Fruit fly (Drosophila melanogaster) whole organism, embryonic: ENCODE data around the gene ci.
A peak's percentile ranks its signal among the peaks of the same experiment; 100 is the strongest.

Experiments
- CG10267 ChIP-seq: fragments of 200-800 bp; sonication (Bioruptor generic); optimal IDR thresholded peaks from 2 replicates; lab custom pipeline; 2018; ENCODE audit warnings: missing biosample characterization, mild to moderate bottlenecking, missing genetic modification characterization, moderate library complexity
- CG10959 ChIP-seq: fragments of 200-800 bp; sonication (Bioruptor generic); IDR thresholded peaks from 2 replicates; pipeline ENCODE4 v1.3.6; 2022; ENCODE audit warnings: missing biosample characterization, missing genetic modification characterization
- CG11695 ChIP-seq: fragments of 200-800 bp; sonication (Bioruptor generic); IDR thresholded peaks from 3 replicates; pipeline ENCODE4 v1.3.6; 2022; ENCODE audit warnings: missing biosample characterization, missing genetic modification characterization
- CG13287 ChIP-seq: fragments of 200-800 bp; sonication (Bioruptor generic); IDR thresholded peaks from 2 replicates; pipeline ENCODE4 v1.3.6; 2022; ENCODE audit warnings: missing biosample characterization, missing genetic modification characterization; ENCODE audit not compliant: partially characterized antibody
- CG13894 ChIP-seq: fragments of 200-800 bp; sonication (Bioruptor generic); optimal IDR thresholded peaks from 3 replicates; lab custom pipeline; 2018; ENCODE audit warnings: missing biosample characterization, mild to moderate bottlenecking, missing genetic modification characterization, moderate library complexity
- CG14050 ChIP-seq: fragments of 200-800 bp; sonication (Bioruptor generic); IDR thresholded peaks from 3 replicates; pipeline ENCODE4 v1.3.6; 2022; ENCODE audit warnings: missing biosample characterization, missing genetic modification characterization
- CG14667 ChIP-seq: fragments of 200-800 bp; sonication (Bioruptor generic); IDR thresholded peaks from 2 replicates; pipeline ENCODE4 v1.3.6; 2022; ENCODE audit warnings: missing biosample characterization, missing genetic modification characterization
- CG15073 ChIP-seq: fragments of 200-800 bp; sonication (Bioruptor generic); optimal IDR thresholded peaks from 2 replicates; lab custom pipeline; 2016; ENCODE audit warnings: missing biosample characterization, missing genetic modification characterization
- CG15696 ChIP-seq: fragments of 200-800 bp; sonication (Bioruptor generic); optimal IDR thresholded peaks from 2 replicates; lab custom pipeline; 2019; ENCODE audit warnings: missing biosample characterization, mild to moderate bottlenecking, missing genetic modification characterization, moderate library complexity
- CG17568 ChIP-seq: fragments of 200-800 bp; sonication (Bioruptor generic); optimal IDR thresholded peaks from 2 replicates; lab custom pipeline; 2018; ENCODE audit warnings: missing biosample characterization, mild to moderate bottlenecking, missing genetic modification characterization, moderate library complexity
- CG18262 ChIP-seq: fragments of 200-800 bp; optimal IDR thresholded peaks from 3 replicates; lab custom pipeline; 2019; ENCODE audit warnings: missing biosample characterization, mild to moderate bottlenecking, missing genetic modification characterization, moderate library complexity
- CG18619 ChIP-seq: fragments of 200-800 bp; sonication (Bioruptor generic); optimal IDR thresholded peaks from 3 replicates; lab custom pipeline; 2017; ENCODE audit warnings: missing biosample characterization, mild to moderate bottlenecking, missing genetic modification characterization
- CG18764 ChIP-seq: fragments of 200-800 bp; sonication (Bioruptor generic); optimal IDR thresholded peaks from 3 replicates; lab custom pipeline; 2016; ENCODE audit warnings: missing biosample characterization, missing genetic modification characterization
- CG32767 ChIP-seq: fragments of 200-800 bp; sonication (Bioruptor generic); IDR thresholded peaks from 2 replicates; pipeline ENCODE4 v1.3.6; 2022; ENCODE audit warnings: missing biosample characterization, missing genetic modification characterization
- CG34422 ChIP-seq: fragments of 200-800 bp; sonication (Bioruptor generic); IDR thresholded peaks from 3 replicates; pipeline ENCODE4 v1.3.6; 2022; ENCODE audit warnings: missing biosample characterization, missing genetic modification characterization
- CG3995 ChIP-seq: fragments of 200-800 bp; sonication (Bioruptor generic); optimal IDR thresholded peaks from 3 replicates; lab custom pipeline; 2016; ENCODE audit warnings: missing biosample characterization, missing genetic modification characterization
- CG6683 ChIP-seq: fragments of 200-800 bp; sonication (Bioruptor generic); optimal IDR thresholded peaks from 2 replicates; lab custom pipeline; 2017; ENCODE audit warnings: missing biosample characterization, mild to moderate bottlenecking, missing genetic modification characterization, missing genetic modification reagents
- CG7987 ChIP-seq: fragments of 200-800 bp; sonication (Bioruptor generic); optimal IDR thresholded peaks from 2 replicates; lab custom pipeline; 2018; ENCODE audit warnings: missing biosample characterization, mild to moderate bottlenecking, missing genetic modification characterization, moderate library complexity
- CG8359 ChIP-seq: fragments of 200-800 bp; sonication (Bioruptor generic); optimal IDR thresholded peaks from 2 replicates; lab custom pipeline; 2017; ENCODE audit warnings: missing biosample characterization, mild to moderate bottlenecking, missing genetic modification characterization, borderline replicate concordance
- CG8388 ChIP-seq: fragments of 200-800 bp; sonication (Bioruptor generic); optimal IDR thresholded peaks from 2 replicates; lab custom pipeline; 2019; ENCODE audit warnings: missing biosample characterization, mild to moderate bottlenecking, missing genetic modification characterization, moderate library complexity
- CTCF ChIP-seq: fragments of 200-800 bp; sonication (Bioruptor generic); optimal IDR thresholded peaks from 2 replicates; lab custom pipeline; 2017; ENCODE audit warnings: missing biosample characterization, mild to moderate bottlenecking, missing genetic modification characterization, moderate library complexity
- Chrac-16 ChIP-seq: fragments of 200-800 bp; sonication (Bioruptor generic); optimal IDR thresholded peaks from 3 replicates; lab custom pipeline; 2016; ENCODE audit warnings: missing biosample characterization, missing genetic modification characterization
- D19B ChIP-seq: fragments of 200-800 bp; sonication (Bioruptor generic); optimal IDR thresholded peaks from 2 replicates; lab custom pipeline; 2017; ENCODE audit warnings: missing biosample characterization, mild to moderate bottlenecking, missing genetic modification characterization
- ERR ChIP-seq: fragments of 200-800 bp; sonication (Bioruptor generic); optimal IDR thresholded peaks from 2 replicates; lab custom pipeline; 2016; ENCODE audit warnings: missing biosample characterization, missing genetic modification characterization
- Hand ChIP-seq: fragments of 200-800 bp; sonication (Bioruptor generic); optimal IDR thresholded peaks from 2 replicates; lab custom pipeline; 2017; ENCODE audit warnings: mild to moderate bottlenecking, missing biosample characterization, missing genetic modification reagents, missing genetic modification characterization
- Hsf ChIP-seq: fragments of 200-800 bp; sonication (Bioruptor generic); optimal IDR thresholded peaks from 3 replicates; lab custom pipeline; 2016; ENCODE audit warnings: missing biosample characterization, missing genetic modification characterization
- Lim3 ChIP-seq: fragments of 200-800 bp; sonication (Bioruptor generic); IDR thresholded peaks from 2 replicates; pipeline ENCODE4 v1.3.6; 2022; ENCODE audit warnings: missing biosample characterization, missing genetic modification characterization
- Meics ChIP-seq: fragments of 200-800 bp; sonication (Bioruptor generic); optimal IDR thresholded peaks from 2 replicates; lab custom pipeline; 2017; ENCODE audit warnings: missing biosample characterization, mild to moderate bottlenecking, missing genetic modification characterization
- NC2α ChIP-seq: fragments of 200-800 bp; sonication (Bioruptor generic); optimal IDR thresholded peaks from 2 replicates; lab custom pipeline; 2016; ENCODE audit warnings: missing biosample characterization, missing genetic modification characterization
- Spps ChIP-seq: fragments of 200-800 bp; sonication (Bioruptor generic); optimal IDR thresholded peaks from 2 replicates; lab custom pipeline; 2018; ENCODE audit warnings: missing biosample characterization, mild to moderate bottlenecking, missing genetic modification characterization
- Sry-δ ChIP-seq: fragments of 200-800 bp; sonication (Bioruptor generic); optimal IDR thresholded peaks from 2 replicates; lab custom pipeline; 2016; ENCODE audit warnings: missing biosample characterization, missing genetic modification characterization
- br ChIP-seq: fragments of >200 bp; optimal IDR thresholded peaks from 2 replicates; lab custom pipeline; 2017
- cad ChIP-seq: fragments of >200 bp; optimal IDR thresholded peaks from 2 replicates; lab custom pipeline; 2017; ENCODE audit warnings: missing biosample characterization, missing genetic modification characterization
- caup ChIP-seq: fragments of 200-800 bp; sonication (Bioruptor generic); optimal IDR thresholded peaks from 3 replicates; lab custom pipeline; 2017; ENCODE audit warnings: missing biosample characterization, mild to moderate bottlenecking, missing genetic modification characterization, moderate library complexity; ENCODE audit not compliant: severe bottlenecking
- cg ChIP-seq: fragments of 200-800 bp; sonication (Bioruptor generic); optimal IDR thresholded peaks from 3 replicates; lab custom pipeline; 2019; ENCODE audit warnings: missing biosample characterization, mild to moderate bottlenecking, missing genetic modification characterization, moderate library complexity
- corto ChIP-seq: fragments of 200-800 bp; sonication (Bioruptor generic); optimal IDR thresholded peaks from 2 replicates; lab custom pipeline; 2016; ENCODE audit warnings: missing biosample characterization, mild to moderate bottlenecking, missing genetic modification characterization, moderate library complexity
- croc ChIP-seq: fragments of 200-800 bp; sonication (Bioruptor generic); conservative IDR thresholded peaks from 3 replicates; pipeline ENCODE4 v1.3.6; 2022; ENCODE audit warnings: missing biosample characterization, missing genetic modification characterization
- crp ChIP-seq, 2 experiments: fragments of 200-800 bp; sonication (Bioruptor generic); optimal IDR thresholded peaks; 2 replicates in 1 of 2; 3 replicates in 1 of 2; lab custom pipeline; 2017; ENCODE audit warnings: missing biosample characterization in 2 of 2, missing genetic modification characterization in 2 of 2, mild to moderate bottlenecking in 1 of 2, moderate library complexity in 1 of 2
- esg ChIP-seq: fragments of 200-800 bp; sonication (Bioruptor generic); conservative IDR thresholded peaks from 2 replicates; pipeline ENCODE4 v1.3.6; 2022; ENCODE audit warnings: missing biosample characterization, missing genetic modification characterization
- gcm2 ChIP-seq: fragments of 200-800 bp; sonication (Bioruptor generic); optimal IDR thresholded peaks from 2 replicates; lab custom pipeline; 2016; ENCODE audit warnings: missing biosample characterization, missing genetic modification characterization
- kni ChIP-seq: fragments of 200-800 bp; sonication (Bioruptor generic); optimal IDR thresholded peaks from 3 replicates; lab custom pipeline; 2017; ENCODE audit warnings: mild to moderate bottlenecking, missing biosample characterization, missing genetic modification reagents, missing genetic modification characterization
- knrl ChIP-seq: fragments of 200-800 bp; sonication (Bioruptor generic); IDR thresholded peaks from 3 replicates; pipeline ENCODE4 v1.3.6; 2022; ENCODE audit warnings: missing biosample characterization, missing genetic modification characterization; ENCODE audit not compliant: partially characterized antibody
- pb ChIP-seq: fragments of 200-800 bp; sonication (Bioruptor generic); optimal IDR thresholded peaks from 3 replicates; lab custom pipeline; 2016; ENCODE audit warnings: missing biosample characterization, missing genetic modification characterization
- pho ChIP-seq: fragments of 200-800 bp; sonication (Bioruptor generic); optimal IDR thresholded peaks from 2 replicates; lab custom pipeline; 2016; ENCODE audit warnings: missing biosample characterization, missing genetic modification characterization
- pita ChIP-seq: fragments of 200-800 bp; sonication (Bioruptor generic); optimal IDR thresholded peaks from 2 replicates; lab custom pipeline; 2017; ENCODE audit warnings: missing biosample characterization, mild to moderate bottlenecking, missing genetic modification characterization
- psq ChIP-seq: fragments of 200-800 bp; sonication (Bioruptor generic); optimal IDR thresholded peaks from 2 replicates; lab custom pipeline; 2017; ENCODE audit warnings: missing biosample characterization, missing genetic modification characterization
- ro ChIP-seq: fragments of 200-800 bp; sonication (Bioruptor generic); IDR thresholded peaks from 2 replicates; pipeline ENCODE4 v1.3.6; 2022; ENCODE audit warnings: missing biosample characterization, missing genetic modification characterization
- seq ChIP-seq: fragments of 200-800 bp; sonication (Bioruptor generic); IDR thresholded peaks from 2 replicates; pipeline ENCODE4 v1.3.6; 2022; ENCODE audit warnings: missing biosample characterization, missing genetic modification characterization
- slou ChIP-seq: fragments of 200-800 bp; sonication (Bioruptor generic); optimal IDR thresholded peaks from 3 replicates; lab custom pipeline; 2016; ENCODE audit warnings: missing biosample characterization, missing genetic modification characterization
- vfl ChIP-seq: fragments of 200-800 bp; sonication (Bioruptor generic); optimal IDR thresholded peaks from 2 replicates; lab custom pipeline; 2016; ENCODE audit warnings: missing biosample characterization, missing genetic modification characterization
- zf30C ChIP-seq: fragments of 200-800 bp; sonication (Bioruptor generic); optimal IDR thresholded peaks from 3 replicates; lab custom pipeline; 2018; ENCODE audit warnings: missing biosample characterization, mild to moderate bottlenecking, missing genetic modification characterization

ci gene

dm6 chr4:68949-69742 is 12.3 kb upstream of the ci start, which contains the start of gene pan (continued):
- TF ChIP-seq br, result no peak
- no peak; the same call in 2 of the 3 replicates for TF ChIP-seq knrl
- TF ChIP-seq CG15696, result no peak
- TF ChIP-seq CG8359, result no peak
- no peak for TF ChIP-seq psq (GFP tag; lab: Kevin White, UChicago)
- no peak for TF ChIP-seq Spps (tag; lab: Kevin White, UChicago)
- no peak for TF ChIP-seq CG14050
- TF ChIP-seq ro (GFP tag; lab: Robert Waterston, UW), result no peak
- TF ChIP-seq CG18764 (GFP tag; lab: Kevin White, UChicago), result no peak
- TF ChIP-seq Hsf (GFP tag; lab: Kevin White, UChicago), result no peak
- TF ChIP-seq CG18262 (tag; lab: Kevin White, UChicago), result no peak
- TF ChIP-seq Chrac-16 (GFP tag; lab: Kevin White, UChicago), result no peak
- TF ChIP-seq kni (GFP tag; lab: Kevin White, UChicago), result no peak
- TF ChIP-seq croc (GFP tag; lab: Robert Waterston, UW), result no peak
- TF ChIP-seq Hand (GFP tag; lab: Kevin White, UChicago), result no peak
- TF ChIP-seq CG10267 (tag; lab: Kevin White, UChicago), result peak; percentile 44
- peak; percentile 43 for TF ChIP-seq CG17568 (GFP tag; lab: Kevin White, UChicago)
- no peak for TF ChIP-seq CG3995 (GFP tag; lab: Kevin White, UChicago)
- TF ChIP-seq CG10959 (GFP tag; lab: Robert Waterston, UW), result no peak
- TF ChIP-seq D19B (GFP tag; lab: Kevin White, UChicago), result no peak
- TF ChIP-seq pb, result no peak
- no peak for TF ChIP-seq zf30C (GFP tag; lab: Kevin White, UChicago)
- no peak for TF ChIP-seq CG6683 (GFP tag; lab: Kevin White, UChicago)
- no peak for TF ChIP-seq CG15073 (GFP tag; lab: Kevin White, UChicago)
- TF ChIP-seq CTCF (GFP tag; lab: Kevin White, UChicago), result peak; percentile 75
- TF ChIP-seq vfl (GFP tag; lab: Kevin White, UChicago), result no peak
- peak; percentile 90 for TF ChIP-seq Sry-δ (GFP tag; lab: Kevin White, UChicago)
- TF ChIP-seq Meics (GFP tag; lab: Kevin White, UChicago), result peak; percentile 84
- no peak for TF ChIP-seq CG11695 (GFP tag; lab: Robert Waterston, UW)
- TF ChIP-seq pita (GFP tag; lab: Kevin White, UChicago), result peak; percentile 83
- peak; percentile 89 for TF ChIP-seq cg (GFP tag; lab: Kevin White, UChicago)
- no peak for TF ChIP-seq CG14667
- TF ChIP-seq pho (GFP tag; lab: Kevin White, UChicago), result no peak
- TF ChIP-seq CG13894 (tag; lab: Kevin White, UChicago), result no peak
- peak; percentile 85 for TF ChIP-seq CG13287 (GFP tag; lab: Robert Waterston, UW)
- no peak for TF ChIP-seq cad (GFP tag; lab: Kevin White, UChicago)
- no peak for TF ChIP-seq gcm2 (GFP tag; lab: Kevin White, UChicago)
- TF ChIP-seq corto, result peak; percentile 35
- TF ChIP-seq seq (GFP tag; lab: Robert Waterston, UW), result no peak
- peak; percentile 3 for TF ChIP-seq caup (GFP tag; lab: Kevin White, UChicago)
- TF ChIP-seq CG18619, result no peak
- no peak for TF ChIP-seq CG8388 (GFP tag; lab: Kevin White, UChicago)
- TF ChIP-seq Lim3 (GFP tag; lab: Robert Waterston, UW), result no peak
- no peak for TF ChIP-seq CG32767
- no peak for TF ChIP-seq CG7987 (GFP tag; lab: Kevin White, UChicago)
- no peak; the same call in 2 of the 3 replicates for TF ChIP-seq CG34422 (GFP tag; lab: Robert Waterston, UW)
- no peak for TF ChIP-seq ERR (GFP tag; lab: Kevin White, UChicago)
- TF ChIP-seq NC2α, result no peak
- no peak for TF ChIP-seq crp (GFP tag; optimal IDR thresholded peaks at IDR 0.05; lab: Kevin White, UChicago)
- no peak for TF ChIP-seq esg (GFP tag; lab: Robert Waterston, UW)
- TF ChIP-seq slou (GFP tag; lab: Kevin White, UChicago), result no peak
